Worm (Caenorhabditis elegans) whole organism, L3 larva: Measurements from ENCODE around the gene H35B03.2.

Experiments used
- ceh-82 ChIP-seq: fragments of 150-350 bp; optimal IDR thresholded peaks from 2 replicates; lab custom pipeline; 2014; ENCODE audit warnings: missing biosample characterization, missing genetic modification characterization
- fkh-2 ChIP-seq: fragments of 150-350 bp; optimal IDR thresholded peaks from 2 replicates; lab custom pipeline; 2014; ENCODE audit warnings: missing biosample characterization, missing genetic modification reagents, missing genetic modification characterization
- jun-1 ChIP-seq: fragments of 150-350 bp; optimal IDR thresholded peaks from 2 replicates; lab custom pipeline; 2014; ENCODE audit warnings: missing biosample characterization, missing genetic modification reagents, missing genetic modification characterization
- nhr-237 ChIP-seq: fragments of 150-350 bp; optimal IDR thresholded peaks from 2 replicates; lab custom pipeline; 2014; ENCODE audit warnings: missing biosample characterization, missing genetic modification characterization
- nhr-76 ChIP-seq: fragments of 150-350 bp; sonication (generic microtip); optimal IDR thresholded peaks from 5 replicates; lab custom pipeline; 2014; ENCODE audit warnings: missing biosample characterization, missing genetic modification characterization
- pha-4 ChIP-seq: fragments of 150-350 bp; optimal IDR thresholded peaks from 2 replicates; lab custom pipeline; 2014; ENCODE audit warnings: missing biosample characterization, missing genetic modification reagents, missing genetic modification characterization
- snpc-4 ChIP-seq: fragments of 150-350 bp; optimal IDR thresholded peaks from 2 replicates; lab custom pipeline; 2014; ENCODE audit warnings: missing biosample characterization, missing genetic modification characterization
- tbx-2 ChIP-seq: sonication (generic microtip); optimal IDR thresholded peaks from 2 replicates; lab custom pipeline; 2016; ENCODE audit warnings: mild to moderate bottlenecking, missing genetic modification characterization, missing compliant biosample characterization
- unc-39 ChIP-seq: sonication (generic microtip); optimal IDR thresholded peaks from 4 replicates; lab custom pipeline; 2017; ENCODE audit warnings: missing biosample characterization, missing genetic modification characterization

- TF ChIP-seq nhr-237: no peak
- no peak for TF ChIP-seq jun-1 (tag; lab: Kevin White, UChicago)
- TF ChIP-seq unc-39 (tag; lab: Kevin White, UChicago): no peak
- TF ChIP-seq snpc-4 (tag; lab: Kevin White, UChicago): no peak
- TF ChIP-seq ceh-82 (tag; lab: Kevin White, UChicago): no peak
- TF ChIP-seq tbx-2: no peak
- no peak for TF ChIP-seq nhr-76
- no peak for TF ChIP-seq fkh-2 (tag; lab: Kevin White, UChicago)
- TF ChIP-seq pha-4 (tag; lab: Kevin White, UChicago): no peak
These were observed 26.3 kb upstream of the H35B03.2 start, which contains the start of gene nhr-46 for ce11 chrIV:5757762-5758161.
